Worm (Caenorhabditis elegans) whole organism, L1 larva: Measurements from ENCODE around the gene chpf-1.

Experiments
- aha-1 ChIP-seq: fragments of 150-350 bp; optimal IDR thresholded peaks from 2 replicates; lab custom pipeline; 2014; ENCODE audit warnings: missing biosample characterization, missing genetic modification characterization
- aly-2 ChIP-seq: fragments of 150-350 bp; optimal IDR thresholded peaks from 2 replicates; lab custom pipeline; 2014; ENCODE audit warnings: missing biosample characterization, missing genetic modification characterization
- ama-1 ChIP-seq: fragments of 150-350 bp; optimal IDR thresholded peaks from 2 replicates; lab custom pipeline; 2014
- ceh-8 ChIP-seq: fragments of 200-800 bp; sonication (Bioruptor generic); optimal IDR thresholded peaks from 2 replicates; lab custom pipeline; 2018; ENCODE audit warnings: mild to moderate bottlenecking, missing genetic modification characterization, moderate library complexity, missing compliant biosample characterization
- ces-1 ChIP-seq: fragments of 150-350 bp; optimal IDR thresholded peaks from 2 replicates; lab custom pipeline; 2014; ENCODE audit warnings: missing biosample characterization, missing genetic modification reagents, missing genetic modification characterization
- dpl-1 ChIP-seq, 3 experiments: fragments of 150-350 bp in 2 of 3; sonication (generic microtip) in 1 of 3; optimal IDR thresholded peaks; 2 replicates each; lab custom pipeline; 2014 to 2017; ENCODE audit warnings: missing biosample characterization in 3 of 3, missing genetic modification characterization in 3 of 3, missing genetic modification reagents in 3 of 3
- dsc-1 ChIP-seq: sonication (generic microtip); optimal IDR thresholded peaks from 2 replicates; lab custom pipeline; 2016; ENCODE audit warnings: mild to moderate bottlenecking, missing genetic modification characterization, missing compliant biosample characterization
- efl-3 ChIP-seq: fragments of 200-800 bp; sonication (Bioruptor generic); optimal IDR thresholded peaks from 2 replicates; lab custom pipeline; 2018; ENCODE audit warnings: mild to moderate bottlenecking, missing genetic modification characterization, missing compliant biosample characterization
- elt-2 ChIP-seq: sonication (generic microtip); optimal IDR thresholded peaks from 2 replicates; lab custom pipeline; 2016; ENCODE audit warnings: missing genetic modification characterization, mild to moderate bottlenecking, inconsistent platforms, missing compliant biosample characterization, missing genetic modification reagents
- elt-3 ChIP-seq, 6 experiments: fragments of 150-350 bp in 1 of 6; sonication (generic microtip); optimal IDR thresholded peaks; 2 replicates each; lab custom pipeline; 2017 to 2018; ENCODE audit warnings: missing biosample characterization in 6 of 6, missing genetic modification characterization in 6 of 6, inconsistent platforms in 1 of 6
- ets-5 ChIP-seq: fragments of 200-800 bp; sonication (Bioruptor generic); IDR thresholded peaks from 2 replicates; pipeline ENCODE4 v1.3.6; 2022; ENCODE audit warnings: missing genetic modification characterization, missing compliant biosample characterization
- fkh-4 ChIP-seq: sonication (generic microtip); optimal IDR thresholded peaks from 2 replicates; lab custom pipeline; 2016; ENCODE audit warnings: missing compliant biosample characterization, missing genetic modification characterization, borderline replicate concordance
- grh-1 ChIP-seq: fragments of 200-800 bp; sonication (Bioruptor generic); IDR thresholded peaks from 2 replicates; pipeline ENCODE4 v1.3.6; 2022; ENCODE audit warnings: missing genetic modification reagents, missing genetic modification characterization, missing compliant biosample characterization
- hlh-4 ChIP-seq: sonication (generic microtip); optimal IDR thresholded peaks from 2 replicates; lab custom pipeline; 2016; ENCODE audit warnings: mild to moderate bottlenecking, missing genetic modification characterization, missing compliant biosample characterization
- hpl-2 ChIP-seq: fragments of 150-350 bp; optimal IDR thresholded peaks from 2 replicates; lab custom pipeline; 2014; ENCODE audit warnings: missing biosample characterization, missing genetic modification reagents, missing genetic modification characterization
- isw-1 ChIP-seq: fragments of 200-800 bp; sonication (Bioruptor generic); IDR thresholded peaks from 2 replicates; pipeline ENCODE4 v1.3.6; 2022; ENCODE audit warnings: missing genetic modification characterization, missing compliant biosample characterization
- lin-13 ChIP-seq: fragments of 150-350 bp; optimal IDR thresholded peaks from 2 replicates; lab custom pipeline; 2014; ENCODE audit warnings: missing biosample characterization, missing genetic modification reagents, missing genetic modification characterization
- lin-14 ChIP-seq: fragments of 200-800 bp; sonication (Bioruptor generic); optimal IDR thresholded peaks from 2 replicates; lab custom pipeline; 2018; ENCODE audit warnings: mild to moderate bottlenecking, missing genetic modification characterization, moderate library complexity, missing compliant biosample characterization
- lin-35 ChIP-seq, 2 experiments: fragments of 150-350 bp; optimal IDR thresholded peaks; 2 replicates each; lab custom pipeline; 2014; ENCODE audit warnings: missing biosample characterization in 2 of 2, missing genetic modification characterization in 2 of 2, missing genetic modification reagents in 2 of 2
- lsy-2 ChIP-seq, 2 experiments: fragments of 150-350 bp; optimal IDR thresholded peaks; 2 replicates each; lab custom pipeline; 2014; ENCODE audit warnings: missing biosample characterization in 2 of 2, missing genetic modification characterization in 2 of 2
- mdl-1 ChIP-seq, 2 experiments: fragments of 150-350 bp; optimal IDR thresholded peaks; 2 replicates each; lab custom pipeline; 2014 to 2017; ENCODE audit warnings: missing biosample characterization in 2 of 2, missing genetic modification characterization in 2 of 2, inconsistent platforms in 1 of 2
- mef-2 ChIP-seq: fragments of 150-350 bp; optimal IDR thresholded peaks from 2 replicates; lab custom pipeline; 2014; ENCODE audit warnings: missing biosample characterization, missing genetic modification characterization
- mep-1 ChIP-seq: fragments of 150-350 bp; optimal IDR thresholded peaks from 2 replicates; lab custom pipeline; 2014; ENCODE audit warnings: missing biosample characterization, missing genetic modification characterization
- nhr-11 ChIP-seq: fragments of 150-350 bp; optimal IDR thresholded peaks from 2 replicates; lab custom pipeline; 2014; ENCODE audit warnings: missing biosample characterization, missing genetic modification characterization
- nhr-12 ChIP-seq: sonication (generic microtip); optimal IDR thresholded peaks from 2 replicates; lab custom pipeline; 2017; ENCODE audit warnings: missing biosample characterization, missing genetic modification characterization
- nhr-19 ChIP-seq: fragments of 200-800 bp; sonication (Bioruptor generic); conservative IDR thresholded peaks from 2 replicates; pipeline ENCODE4 v1.3.6; 2022; ENCODE audit warnings: missing genetic modification characterization, missing compliant biosample characterization
- nhr-20 ChIP-seq: sonication (generic microtip); optimal IDR thresholded peaks from 2 replicates; lab custom pipeline; 2016; ENCODE audit warnings: mild to moderate bottlenecking, missing genetic modification characterization, missing compliant biosample characterization
- nhr-47 ChIP-seq: sonication (generic microtip); optimal IDR thresholded peaks from 2 replicates; lab custom pipeline; 2016; ENCODE audit warnings: mild to moderate bottlenecking, missing genetic modification characterization, moderate library complexity, missing compliant biosample characterization
- nhr-76 ChIP-seq: sonication (generic microtip); optimal IDR thresholded peaks from 2 replicates; lab custom pipeline; 2017; ENCODE audit warnings: missing biosample characterization, missing genetic modification characterization
- nhr-84 ChIP-seq: sonication (generic microtip); optimal IDR thresholded peaks from 2 replicates; lab custom pipeline; 2017; ENCODE audit warnings: missing biosample characterization, missing genetic modification characterization
- nhr-85 ChIP-seq: sonication (generic microtip); peaks from one replicate; lab custom pipeline; 2016; ENCODE audit warnings: missing genetic modification characterization, inconsistent platforms, missing compliant biosample characterization
- pag-3 ChIP-seq: sonication (generic microtip); optimal IDR thresholded peaks from 2 replicates; lab custom pipeline; 2017; ENCODE audit warnings: missing genetic modification characterization, mild to moderate bottlenecking, missing compliant biosample characterization, antibody characterized with exemption, borderline replicate concordance; ENCODE audit not compliant: insufficient read depth
- pax-3 ChIP-seq: fragments of 200-800 bp; sonication (Bioruptor generic); optimal IDR thresholded peaks from 2 replicates; lab custom pipeline; 2018; ENCODE audit warnings: mild to moderate bottlenecking, missing genetic modification characterization, moderate library complexity, missing compliant biosample characterization
- skn-1 ChIP-seq: fragments of 150-350 bp; optimal IDR thresholded peaks from 2 replicates; lab custom pipeline; 2014; ENCODE audit warnings: missing biosample characterization, missing genetic modification characterization
- sox-4 ChIP-seq: sonication (generic microtip); optimal IDR thresholded peaks from 2 replicates; lab custom pipeline; 2016; ENCODE audit warnings: missing genetic modification characterization, missing compliant biosample characterization
- swsn-7 ChIP-seq: sonication (generic microtip); optimal IDR thresholded peaks from 2 replicates; lab custom pipeline; 2016; ENCODE audit warnings: missing genetic modification characterization, missing compliant biosample characterization
- unc-62 ChIP-seq: fragments of 150-350 bp; optimal IDR thresholded peaks from 2 replicates; lab custom pipeline; 2014; ENCODE audit warnings: missing biosample characterization, missing genetic modification reagents, missing genetic modification characterization
- unc-86 ChIP-seq: sonication (generic microtip); optimal IDR thresholded peaks from 2 replicates; lab custom pipeline; 2016; ENCODE audit warnings: missing genetic modification characterization, missing compliant biosample characterization
- unc-98 ChIP-seq: fragments of 200-800 bp; sonication (Bioruptor generic); IDR thresholded peaks from 2 replicates; pipeline ENCODE4 v1.3.6; 2022; ENCODE audit warnings: missing genetic modification characterization, missing compliant biosample characterization
- vab-15 ChIP-seq: sonication (generic microtip); optimal IDR thresholded peaks from 2 replicates; lab custom pipeline; 2017; ENCODE audit warnings: missing genotype, mild to moderate bottlenecking, missing genetic modification characterization, missing compliant biosample characterization
- zag-1 ChIP-seq: fragments of 150-350 bp; optimal IDR thresholded peaks from 2 replicates; lab custom pipeline; 2014; ENCODE audit warnings: missing biosample characterization, missing genetic modification characterization
- ztf-11 ChIP-seq, 2 experiments: sonication (generic microtip); optimal IDR thresholded peaks; 2 replicates each; lab custom pipeline; 2016 to 2017; ENCODE audit warnings: missing genetic modification characterization in 2 of 2, missing biosample characterization in 1 of 2, missing compliant biosample characterization in 1 of 2

chpf-1 gene

DNA sequence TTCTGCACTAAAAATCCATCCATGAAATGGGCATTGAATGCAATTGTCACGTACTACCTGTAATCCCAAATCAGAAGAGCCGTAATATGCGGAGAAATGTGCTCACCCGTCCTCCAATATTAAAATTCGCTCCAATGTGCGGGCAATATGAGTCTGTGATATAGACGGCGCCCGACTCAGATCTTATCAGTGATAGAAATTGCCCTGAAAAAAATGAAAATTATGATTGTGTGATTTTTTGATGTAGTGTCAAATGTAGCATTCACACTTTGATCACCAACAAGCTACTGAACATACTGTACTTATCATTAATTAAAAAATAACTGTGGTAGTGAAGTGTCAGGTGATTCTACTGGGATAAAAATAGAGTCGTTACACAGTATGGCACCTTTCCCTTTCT lies 21.3 kb upstream of the chpf-1 start:
- TF ChIP-seq nhr-85 (tag; lab: Kevin White, UChicago) (no peak), elt-2 (tag; lab: Kevin White, UChicago) (peak; percentile 2)

- TF ChIP-seq lsy-2 (tag; optimal IDR thresholded peaks at IDR 0.05; lab: Kevin White, UChicago) (no peak), fkh-4 (tag; lab: Kevin White, UChicago) (no peak), nhr-20 (tag; lab: Kevin White, UChicago) (no peak), nhr-47 (tag; lab: Kevin White, UChicago) (no peak)
These were observed 18.7 kb upstream of the chpf-1 start, which contains the start of gene C12D8.20 for ce11 chrV:10222007-10222406. Gene C12D8.20 (plus strand): TSS chrV:10222307.

- TF ChIP-seq ces-1 (no peak), pax-3 (tag; lab: Kevin White, UChicago) (no peak), aly-2 (tag; lab: Kevin White, UChicago) (no peak), mep-1 (tag; lab: Kevin White, UChicago) (no peak), unc-98 (GFP tag; lab: Robert Waterston, UW) (no peak), hpl-2 (no peak), pag-3 (tag; lab: Kevin White, UChicago) (no peak), nhr-76 (tag; lab: Kevin White, UChicago) (no peak), isw-1 (GFP tag; lab: Robert Waterston, UW) (no peak), elt-3 (tag; optimal IDR thresholded peaks at IDR 0.05; lab: Kevin White, UChicago) (no peak), lin-14 (GFP tag; lab: Kevin White, UChicago) (no peak), ceh-8 (no peak), skn-1 (tag; lab: Kevin White, UChicago) (no peak), lin-13 (no peak), nhr-12 (tag; lab: Kevin White, UChicago) (no peak), ztf-11 (tag; optimal IDR thresholded peaks at IDR 0.05; lab: Kevin White, UChicago) (no peak), ama-1 (no peak), unc-62 (GFP tag; lab: Kevin White, UChicago) (no peak)
These were observed 18.0 kb upstream of the chpf-1 start, which contains the start of the genes fipr-5 and fipr-9 for ce11 chrV:10221317-10221716. Gene fipr-5 (minus strand): TSS chrV:10221417. Gene fipr-9 (plus strand): TSS chrV:10221662.

DNA sequence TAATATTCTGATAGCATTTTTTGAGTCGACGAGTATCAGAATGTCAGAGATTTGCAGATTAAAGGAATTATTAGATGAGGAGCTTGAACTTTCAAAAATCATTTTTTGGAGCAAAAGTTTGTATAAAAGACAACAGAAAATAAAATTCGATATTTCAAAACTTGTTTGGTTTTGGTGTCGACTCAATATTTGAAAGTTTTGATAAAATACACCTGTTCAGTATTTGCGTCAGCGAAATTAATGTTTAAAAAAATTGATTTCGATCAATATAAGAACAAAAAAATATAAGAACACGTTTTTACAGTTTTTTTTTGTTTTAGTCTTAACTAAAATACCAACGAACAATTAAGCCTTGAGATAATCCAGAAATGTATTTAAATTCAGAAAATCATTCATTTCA lies 17.3 kb upstream of the chpf-1 start, which contains the start of gene C12D8.13:
Gene C12D8.13 (minus strand): TSS at position 101 of the 400 bp plus-strand sequence.
- TF ChIP-seq unc-86, result no peak
- no peak for TF ChIP-seq zag-1 (tag; lab: Kevin White, UChicago)
- TF ChIP-seq dpl-1 (GFP tag; optimal IDR thresholded peaks at IDR 0.05; lab: Kevin White, UChicago), result no peak
- no peak for TF ChIP-seq mef-2 (tag; lab: Kevin White, UChicago)
- TF ChIP-seq elt-2 (tag; lab: Kevin White, UChicago), result no peak
- TF ChIP-seq nhr-11 (tag; lab: Kevin White, UChicago), result no peak
- no peak for TF ChIP-seq lin-14 (GFP tag; lab: Kevin White, UChicago)
- no peak for TF ChIP-seq isw-1 (GFP tag; lab: Robert Waterston, UW)
- TF ChIP-seq, all 84 proteins: peak for 0

DNA sequence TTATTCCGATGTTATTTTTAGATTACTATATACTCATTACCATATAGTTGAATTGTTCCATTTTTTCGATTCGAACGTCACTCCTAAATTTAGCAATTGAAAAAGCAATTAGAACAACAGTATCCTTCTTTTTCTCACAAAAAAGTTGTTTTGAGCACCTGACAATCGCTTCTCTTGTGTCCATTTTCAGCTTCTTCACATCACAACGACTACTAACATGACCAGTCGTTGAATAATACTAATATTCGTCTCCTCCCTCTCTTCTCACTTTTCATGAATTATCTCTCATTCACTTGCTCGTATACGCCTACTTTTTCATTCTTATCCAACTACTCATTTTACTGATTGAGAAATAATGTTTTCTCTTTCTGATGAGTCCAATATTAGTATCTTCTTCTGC lies 13.4 kb upstream of the chpf-1 start, which contains the start of gene ZK856.14:
Gene ZK856.14 (plus strand): TSS at position 301 of the 400 bp plus-strand sequence.
- no peak for TF ChIP-seq mdl-1 (tag; optimal IDR thresholded peaks at IDR 0.05; lab: Kevin White, UChicago)
- TF ChIP-seq grh-1 (GFP tag; lab: Robert Waterston, UW), result no peak
- no peak for TF ChIP-seq dsc-1 (tag; lab: Kevin White, UChicago)
- no peak for TF ChIP-seq lin-14 (GFP tag; lab: Kevin White, UChicago)
- TF ChIP-seq dpl-1 (GFP tag; optimal IDR thresholded peaks at IDR 0.05; lab: Kevin White, UChicago), result no peak
- no peak for TF ChIP-seq vab-15 (tag; lab: Kevin White, UChicago)
- TF ChIP-seq aha-1, result no peak
- TF ChIP-seq efl-3 (GFP tag; lab: Kevin White, UChicago), result no peak
- no peak for TF ChIP-seq nhr-84 (tag; lab: Kevin White, UChicago)
- TF ChIP-seq lin-35 (GFP tag; optimal IDR thresholded peaks at IDR 0.05; lab: Kevin White, UChicago), result no peak
- TF ChIP-seq nhr-19, result no peak
- TF ChIP-seq sox-4 (tag; lab: Kevin White, UChicago), result no peak
- TF ChIP-seq hlh-4, result no peak
- TF ChIP-seq swsn-7 (tag; lab: Kevin White, UChicago), result no peak
- no peak for TF ChIP-seq ets-5 (GFP tag; lab: Robert Waterston, UW)
